Worm (Caenorhabditis elegans) whole organism, early embryonic: ENCODE results near the gene math-31.

Experiments
- B0310.2 ChIP-seq: sonication (generic microtip); optimal IDR thresholded peaks from 2 replicates; lab custom pipeline; 2016; ENCODE audit warnings: mild to moderate bottlenecking, missing genetic modification characterization, missing compliant biosample characterization
- F13C5.2 ChIP-seq: sonication (generic microtip); optimal IDR thresholded peaks from 2 replicates; lab custom pipeline; 2017; ENCODE audit warnings: mild to moderate bottlenecking, missing genetic modification characterization, inconsistent platforms, missing compliant biosample characterization
- aly-1 ChIP-seq: sonication (generic microtip); optimal IDR thresholded peaks from 2 replicates; lab custom pipeline; 2016; ENCODE audit warnings: missing genetic modification characterization, missing compliant biosample characterization
- ama-1 ChIP-seq: fragments of 150-350 bp; optimal IDR thresholded peaks from 2 replicates; lab custom pipeline; 2014
- ceh-13 ChIP-seq: fragments of 200-800 bp; sonication (Bioruptor generic); optimal IDR thresholded peaks from 2 replicates; lab custom pipeline; 2018; ENCODE audit warnings: mild to moderate bottlenecking, missing genetic modification characterization, missing compliant biosample characterization
- flt-1 ChIP-seq: fragments of 200-800 bp; sonication (Bioruptor generic); IDR thresholded peaks from 2 replicates; pipeline ENCODE4 v1.3.6; 2022; ENCODE audit warnings: missing genetic modification characterization, missing compliant biosample characterization
- hmbx-1 ChIP-seq: sonication (generic microtip); optimal IDR thresholded peaks from 2 replicates; lab custom pipeline; 2016; ENCODE audit warnings: mild to moderate bottlenecking, missing genetic modification characterization, missing compliant biosample characterization
- hnd-1 ChIP-seq: sonication (generic microtip); optimal IDR thresholded peaks from 2 replicates; lab custom pipeline; 2016; ENCODE audit warnings: missing genetic modification characterization, missing compliant biosample characterization
- pes-1 ChIP-seq: fragments of 200-800 bp; sonication (Bioruptor generic); IDR thresholded peaks from 2 replicates; pipeline ENCODE4 v1.3.6; 2022; ENCODE audit warnings: missing genetic modification reagents, missing genetic modification characterization, missing compliant biosample characterization
- scrt-1 ChIP-seq: fragments of 200-800 bp; sonication (Bioruptor generic); IDR thresholded peaks from 2 replicates; pipeline ENCODE4 v1.3.6; 2022; ENCODE audit warnings: missing genetic modification characterization, missing compliant biosample characterization
- sea-1 ChIP-seq: fragments of 200-800 bp; sonication (Bioruptor generic); conservative IDR thresholded peaks from 2 replicates; pipeline ENCODE4 v1.3.6; 2022; ENCODE audit warnings: missing genetic modification characterization, missing compliant biosample characterization
- tbx-11 ChIP-seq: fragments of 200-800 bp; sonication (Bioruptor generic); IDR thresholded peaks from 2 replicates; pipeline ENCODE4 v1.3.6; 2022; ENCODE audit warnings: missing genetic modification characterization, missing compliant biosample characterization
- tbx-37 ChIP-seq: fragments of 200-800 bp; sonication (Bioruptor generic); conservative IDR thresholded peaks from 2 replicates; pipeline ENCODE4 v1.3.6; 2022; ENCODE audit warnings: missing genetic modification reagents, missing genetic modification characterization, missing compliant biosample characterization
- tra-4 ChIP-seq: sonication (generic microtip); optimal IDR thresholded peaks from 2 replicates; lab custom pipeline; 2017; ENCODE audit warnings: missing genetic modification characterization, missing compliant biosample characterization

DNA sequence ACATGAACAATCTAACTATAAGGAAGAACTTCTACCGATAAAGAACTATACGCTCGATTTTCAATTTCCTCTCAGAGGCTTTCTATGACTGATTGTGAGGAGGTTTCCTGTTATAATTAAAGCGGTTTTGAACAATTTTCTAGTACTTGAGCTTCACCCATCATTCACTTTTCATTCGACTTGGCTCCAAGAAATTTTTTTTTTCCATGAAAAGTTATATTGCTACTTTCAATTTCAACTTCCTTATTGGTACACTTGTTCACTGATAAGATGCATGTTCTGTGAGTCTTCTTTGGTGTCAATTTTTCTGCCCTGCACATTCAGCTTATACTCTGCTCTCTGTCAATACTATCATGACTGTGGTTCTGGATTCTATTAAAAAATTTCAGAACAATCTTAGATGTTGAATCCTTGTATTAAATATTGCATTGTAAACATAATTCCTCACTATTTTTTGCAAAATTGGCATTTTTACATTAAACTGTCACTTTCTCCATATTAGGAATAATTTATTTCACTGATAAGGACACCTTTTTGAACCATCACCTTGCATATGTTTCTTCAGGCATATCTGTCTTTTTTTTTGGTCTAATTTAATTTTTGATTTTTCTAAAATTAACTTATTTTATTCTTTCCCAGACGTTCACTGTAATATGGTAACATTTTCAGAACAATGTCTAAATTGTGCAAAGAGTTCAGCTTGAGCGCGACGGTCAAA, 41.6 kb downstream of the math-31 start, which contains the start of gene math-10:
- no peak for TF ChIP-seq pes-1 (GFP tag; lab: Robert Waterston, UW)
- no peak for TF ChIP-seq sea-1 (GFP tag; lab: Robert Waterston, UW)
- no peak for TF ChIP-seq B0310.2 (tag; lab: Kevin White, UChicago)
- TF ChIP-seq ama-1 (lab: Kevin White, UChicago), result no peak
- no peak for TF ChIP-seq scrt-1 (GFP tag; lab: Robert Waterston, UW)
- no peak for TF ChIP-seq flt-1 (GFP tag; lab: Robert Waterston, UW)
- TF ChIP-seq ceh-13 (GFP tag; lab: Kevin White, UChicago), result no peak
- no peak for TF ChIP-seq tbx-11 (GFP tag; lab: Robert Waterston, UW)
- no peak for TF ChIP-seq aly-1 (tag; lab: Kevin White, UChicago)
- TF ChIP-seq F13C5.2, result no peak
- no peak for TF ChIP-seq hnd-1
- TF ChIP-seq tra-4 (tag; lab: Kevin White, UChicago), result no peak
- TF ChIP-seq hmbx-1 (tag; lab: Kevin White, UChicago), result no peak
- TF ChIP-seq tbx-37, result no peak
